Fruit fly (Drosophila melanogaster) whole organism, embryonic: ENCODE data around the gene Indy.
A peak's percentile ranks its signal among the peaks of the same experiment; 100 is the strongest.

ENCODE experiments used
- Atf-2 ChIP-seq: fragments of 200-800 bp; sonication (Bioruptor generic); optimal IDR thresholded peaks from 2 replicates; lab custom pipeline; 2016; ENCODE audit warnings: missing biosample characterization, missing genetic modification characterization
- C15 ChIP-seq: fragments of 200-800 bp; sonication (Bioruptor generic); IDR thresholded peaks from 3 replicates; pipeline ENCODE4 v1.3.6; 2022; ENCODE audit warnings: missing biosample characterization, missing genetic modification characterization
- CG12391 ChIP-seq: fragments of 200-800 bp; sonication (Bioruptor generic); optimal IDR thresholded peaks from 3 replicates; lab custom pipeline; 2018; ENCODE audit warnings: missing biosample characterization, mild to moderate bottlenecking, missing genetic modification characterization, moderate library complexity
- CG12942 ChIP-seq: fragments of 200-800 bp; sonication (Bioruptor generic); optimal IDR thresholded peaks from 3 replicates; lab custom pipeline; 2016; ENCODE audit warnings: missing biosample characterization, missing genetic modification characterization
- CG13296 ChIP-seq: fragments of 200-800 bp; sonication (Bioruptor generic); optimal IDR thresholded peaks from 3 replicates; lab custom pipeline; 2018; ENCODE audit warnings: missing biosample characterization, mild to moderate bottlenecking, missing genetic modification characterization
- CG15514 ChIP-seq: fragments of 200-800 bp; sonication (Bioruptor generic); optimal IDR thresholded peaks from 3 replicates; lab custom pipeline; 2017; ENCODE audit warnings: missing biosample characterization, missing genetic modification characterization, mild to moderate bottlenecking, moderate library complexity, missing genetic modification reagents
- CG17385 ChIP-seq: fragments of 200-800 bp; sonication (Bioruptor generic); optimal IDR thresholded peaks from 3 replicates; lab custom pipeline; 2018; ENCODE audit warnings: missing biosample characterization, mild to moderate bottlenecking, missing genetic modification characterization
- CG18011 ChIP-seq: fragments of 200-800 bp; sonication (Bioruptor generic); optimal IDR thresholded peaks from 2 replicates; lab custom pipeline; 2017; ENCODE audit warnings: missing biosample characterization, missing genetic modification characterization, mild to moderate bottlenecking, moderate library complexity, missing genotype
- CG31441 ChIP-seq: fragments of 200-800 bp; sonication (Bioruptor generic); IDR thresholded peaks from 2 replicates; pipeline ENCODE4 v1.3.6; 2022; ENCODE audit warnings: missing biosample characterization, missing genetic modification characterization
- CG34224 ChIP-seq: fragments of 200-800 bp; sonication (Bioruptor generic); IDR thresholded peaks from 3 replicates; pipeline ENCODE4 v1.3.6; 2022; ENCODE audit warnings: missing biosample characterization, missing genetic modification characterization; ENCODE audit not compliant: partially characterized antibody
- CG3838 ChIP-seq: fragments of 200-800 bp; sonication (Bioruptor generic); optimal IDR thresholded peaks from 3 replicates; lab custom pipeline; 2016; ENCODE audit warnings: missing biosample characterization, missing genetic modification characterization
- CG3995 ChIP-seq: fragments of 200-800 bp; sonication (Bioruptor generic); optimal IDR thresholded peaks from 3 replicates; lab custom pipeline; 2016; ENCODE audit warnings: missing biosample characterization, missing genetic modification characterization
- CG4404 ChIP-seq: fragments of 200-800 bp; sonication (Bioruptor generic); IDR thresholded peaks from 2 replicates; pipeline ENCODE4 v1.3.6; 2022; ENCODE audit warnings: missing biosample characterization, missing genetic modification characterization
- CG6854 ChIP-seq: fragments of 200-800 bp; sonication (Bioruptor generic); optimal IDR thresholded peaks from 3 replicates; lab custom pipeline; 2017; ENCODE audit warnings: missing biosample characterization, mild to moderate bottlenecking, missing genetic modification characterization
- CG7271 ChIP-seq: fragments of 200-800 bp; sonication (Bioruptor generic); optimal IDR thresholded peaks from 2 replicates; lab custom pipeline; 2018; ENCODE audit warnings: missing biosample characterization, mild to moderate bottlenecking, missing genetic modification characterization, moderate library complexity
- CG7372 ChIP-seq: fragments of 200-800 bp; sonication (Bioruptor generic); IDR thresholded peaks from 2 replicates; pipeline ENCODE4 v1.3.6; 2022; ENCODE audit warnings: missing biosample characterization, missing genetic modification characterization
- CG8765 ChIP-seq: fragments of 200-800 bp; sonication (Bioruptor generic); IDR thresholded peaks from 2 replicates; pipeline ENCODE4 v1.3.6; 2022; ENCODE audit warnings: missing biosample characterization, missing genetic modification characterization
- Camta ChIP-seq: fragments of 200-800 bp; sonication (Bioruptor generic); optimal IDR thresholded peaks from 2 replicates; lab custom pipeline; 2016; ENCODE audit warnings: missing biosample characterization, missing genetic modification characterization
- CoRest ChIP-seq: fragments of 200-800 bp; sonication (Bioruptor generic); optimal IDR thresholded peaks from 3 replicates; lab custom pipeline; 2018; ENCODE audit warnings: missing biosample characterization, mild to moderate bottlenecking, missing genetic modification characterization, moderate library complexity
- D ChIP-seq, 2 experiments: fragments of 200-800 bp in 1 of 2; fragments of >200 bp in 1 of 2; sonication (Bioruptor generic) in 1 of 2; optimal IDR thresholded peaks; 2 replicates in 1 of 2; 3 replicates in 1 of 2; lab custom pipeline; 2017; ENCODE audit warnings: mild to moderate bottlenecking in 1 of 2, missing biosample characterization in 1 of 2, missing genetic modification characterization in 1 of 2, missing genetic modification reagents in 1 of 2
- Dek ChIP-seq: fragments of 200-800 bp; sonication (Bioruptor generic); optimal IDR thresholded peaks from 3 replicates; lab custom pipeline; 2019; ENCODE audit warnings: missing biosample characterization, mild to moderate bottlenecking, missing genetic modification characterization, moderate library complexity
- Dip2 ChIP-seq: fragments of 200-800 bp; sonication (Bioruptor generic); IDR thresholded peaks from 2 replicates; pipeline ENCODE4 v1.3.6; 2022; ENCODE audit warnings: missing biosample characterization, missing genetic modification characterization
- Elba2 ChIP-seq: fragments of 200-800 bp; sonication (Bioruptor generic); optimal IDR thresholded peaks from 3 replicates; lab custom pipeline; 2016; ENCODE audit warnings: missing biosample characterization, missing genetic modification characterization
- Gsc ChIP-seq: fragments of 200-800 bp; sonication (Bioruptor generic); IDR thresholded peaks from 2 replicates; pipeline ENCODE4 v1.3.6; 2022; ENCODE audit warnings: missing biosample characterization, missing genetic modification characterization
- Gug ChIP-seq: fragments of 200-800 bp; sonication (Bioruptor generic); IDR thresholded peaks from 4 replicates; pipeline ENCODE4 v1.3.6; 2022; ENCODE audit warnings: missing biosample characterization, missing genetic modification characterization
- HLH3B ChIP-seq: fragments of 200-800 bp; sonication (Bioruptor generic); IDR thresholded peaks from 2 replicates; pipeline ENCODE4 v1.3.6; 2022; ENCODE audit warnings: missing biosample characterization, missing genetic modification characterization
- Hey ChIP-seq: fragments of 200-800 bp; sonication (Bioruptor generic); optimal IDR thresholded peaks from 3 replicates; lab custom pipeline; 2018; ENCODE audit warnings: missing biosample characterization, mild to moderate bottlenecking, missing genetic modification characterization
- Hmr ChIP-seq: fragments of 200-800 bp; sonication (Bioruptor generic); optimal IDR thresholded peaks from 3 replicates; lab custom pipeline; 2017; ENCODE audit warnings: mild to moderate bottlenecking, missing biosample characterization, missing genetic modification reagents, missing genetic modification characterization
- Lpt ChIP-seq: fragments of >200 bp; optimal IDR thresholded peaks from 2 replicates; lab custom pipeline; 2018; ENCODE audit warnings: missing biosample characterization, missing genetic modification characterization
- ase ChIP-seq: fragments of 200-800 bp; sonication (Bioruptor generic); IDR thresholded peaks from 3 replicates; pipeline ENCODE4 v1.3.6; 2022; ENCODE audit warnings: missing biosample characterization, missing genetic modification characterization
- btn ChIP-seq: fragments of 200-800 bp; sonication (Bioruptor generic); optimal IDR thresholded peaks from 2 replicates; lab custom pipeline; 2016; ENCODE audit warnings: missing biosample characterization, missing genetic modification characterization
- caup ChIP-seq: fragments of 200-800 bp; sonication (Bioruptor generic); optimal IDR thresholded peaks from 3 replicates; lab custom pipeline; 2017; ENCODE audit warnings: missing biosample characterization, mild to moderate bottlenecking, missing genetic modification characterization, moderate library complexity; ENCODE audit not compliant: severe bottlenecking
- chif ChIP-seq, 2 experiments: fragments of 200-800 bp; sonication (Bioruptor generic); optimal IDR thresholded peaks; 3 replicates each; lab custom pipeline; 2016; ENCODE audit warnings: missing biosample characterization in 2 of 2, missing genetic modification characterization in 2 of 2
- cwo ChIP-seq: fragments of 200-800 bp; sonication (Bioruptor generic); optimal IDR thresholded peaks from 3 replicates; lab custom pipeline; 2017; ENCODE audit warnings: missing biosample characterization, missing genetic modification characterization, mild to moderate bottlenecking, moderate library complexity, missing genetic modification reagents
- dati ChIP-seq: fragments of 200-800 bp; sonication (Bioruptor generic); IDR thresholded peaks from 2 replicates; pipeline ENCODE4 v1.3.6; 2022; ENCODE audit warnings: missing biosample characterization, missing genetic modification characterization
- esg ChIP-seq: fragments of 200-800 bp; sonication (Bioruptor generic); conservative IDR thresholded peaks from 2 replicates; pipeline ENCODE4 v1.3.6; 2022; ENCODE audit warnings: missing biosample characterization, missing genetic modification characterization
- eyg ChIP-seq: fragments of 200-800 bp; sonication (Bioruptor generic); optimal IDR thresholded peaks from 3 replicates; lab custom pipeline; 2016; ENCODE audit warnings: missing biosample characterization, missing genetic modification characterization
- fu2 ChIP-seq: fragments of 200-800 bp; sonication (Bioruptor generic); optimal IDR thresholded peaks from 2 replicates; lab custom pipeline; 2016; ENCODE audit warnings: missing biosample characterization, missing genetic modification characterization
- gce ChIP-seq: fragments of 200-800 bp; sonication (Bioruptor generic); IDR thresholded peaks from 3 replicates; pipeline ENCODE4 v1.3.6; 2022; ENCODE audit warnings: missing biosample characterization, missing genetic modification characterization
- h ChIP-seq: fragments of >200 bp; optimal IDR thresholded peaks from 2 replicates; lab custom pipeline; 2017
- hb ChIP-seq: fragments of 200-800 bp; sonication (Bioruptor generic); IDR thresholded peaks from 3 replicates; pipeline ENCODE4 v1.3.6; 2022; ENCODE audit warnings: missing biosample characterization, missing genetic modification characterization; ENCODE audit not compliant: partially characterized antibody
- nerfin-2 ChIP-seq: fragments of 200-800 bp; sonication (Bioruptor generic); IDR thresholded peaks from 2 replicates; pipeline ENCODE4 v1.3.6; 2022; ENCODE audit warnings: missing biosample characterization, missing genetic modification characterization; ENCODE audit not compliant: partially characterized antibody
- nmo ChIP-seq: fragments of 200-800 bp; sonication (Bioruptor generic); optimal IDR thresholded peaks from 2 replicates; lab custom pipeline; 2018; ENCODE audit warnings: missing biosample characterization, mild to moderate bottlenecking, missing genetic modification characterization, moderate library complexity
- odd ChIP-seq: fragments of 200-800 bp; sonication (Bioruptor generic); optimal IDR thresholded peaks from 2 replicates; lab custom pipeline; 2017; ENCODE audit warnings: missing biosample characterization, mild to moderate bottlenecking, missing genetic modification characterization
- pros ChIP-seq: fragments of 200-800 bp; sonication (Bioruptor generic); optimal IDR thresholded peaks from 3 replicates; lab custom pipeline; 2019; ENCODE audit warnings: missing biosample characterization, mild to moderate bottlenecking, missing genetic modification characterization, moderate library complexity
- row ChIP-seq: fragments of 200-800 bp; sonication (Bioruptor generic); IDR thresholded peaks from 3 replicates; pipeline ENCODE4 v1.3.6; 2022; ENCODE audit warnings: missing biosample characterization, missing genetic modification characterization
- sisA ChIP-seq: fragments of 200-800 bp; sonication (Bioruptor generic); IDR thresholded peaks from 2 replicates; pipeline ENCODE4 v1.3.6; 2022; ENCODE audit warnings: missing biosample characterization, missing genetic modification characterization
- sr ChIP-seq: fragments of 200-800 bp; sonication (Bioruptor generic); IDR thresholded peaks from 3 replicates; pipeline ENCODE4 v1.3.6; 2022; ENCODE audit warnings: missing biosample characterization, missing genetic modification characterization
- ssp ChIP-seq: fragments of 200-800 bp; sonication (Bioruptor generic); IDR thresholded peaks from 2 replicates; pipeline ENCODE4 v1.3.6; 2022; ENCODE audit warnings: missing biosample characterization, missing genetic modification characterization
- tll ChIP-seq, 2 experiments: fragments of 200-800 bp in 1 of 2; fragments of >200 bp in 1 of 2; sonication (Bioruptor generic) in 1 of 2; optimal IDR thresholded peaks; 2 replicates each; lab custom pipeline; 2017 to 2019; ENCODE audit warnings: missing biosample characterization in 2 of 2, missing genetic modification characterization in 2 of 2, mild to moderate bottlenecking in 1 of 2, moderate library complexity in 1 of 2

The Indy gene

dm6 chr3L:18786066-18786426 lies 60.0 kb downstream of the Indy start (continued):
- TF ChIP-seq CG17385 (GFP tag; lab: Kevin White, UChicago) (peak; percentile 20), Gug (GFP tag; lab: Robert Waterston, UW) (0 out of 4 replicates have a peak, but pooled peaks have one; percentile 7), Dek (tag; lab: Kevin White, UChicago) (peak; percentile 14), ssp (GFP tag; lab: Robert Waterston, UW) (peak; percentile 22; the same call in 1 of the 2 replicates), CG15514 (peak; percentile 30), chif (GFP tag; optimal IDR thresholded peaks at IDR 0.05; lab: Kevin White, UChicago) (no peak), HLH3B (GFP tag; lab: Robert Waterston, UW) (peak; percentile 31; the same call in 1 of the 2 replicates), Atf-2 (GFP tag; lab: Kevin White, UChicago) (no peak), CG3838 (GFP tag; lab: Kevin White, UChicago) (no peak), row (GFP tag; lab: Robert Waterston, UW) (peak; percentile 49), hb (GFP tag; lab: Robert Waterston, UW) (no peak), sr (GFP tag; lab: Robert Waterston, UW) (no peak), CG7271 (no peak), C15 (GFP tag; lab: Robert Waterston, UW) (0 out of 3 replicates have a peak, but pooled peaks have one; percentile 34), CG31441 (GFP tag; lab: Robert Waterston, UW) (no peak), CG7372 (GFP tag; lab: Robert Waterston, UW) (no peak; the same call in 1 of the 2 replicates), ase (GFP tag; lab: Robert Waterston, UW) (peak; percentile 30; the same call in 1 of the 3 replicates), CG12391 (tag; lab: Kevin White, UChicago) (peak; percentile 40), CG13296 (peak; percentile 17), nerfin-2 (GFP tag; lab: Robert Waterston, UW) (no peak), CG8765 (GFP tag; lab: Robert Waterston, UW) (no peak), nmo (peak; percentile 11), CoRest (tag; lab: Kevin White, UChicago) (peak; percentile 2)

dm6 chr3L:18784562-18784961 lies 61.5 kb downstream of the Indy start:
- TF ChIP-seq esg (GFP tag; lab: Robert Waterston, UW) (peak; percentile 80), sisA (peak; percentile 63), odd (GFP tag; lab: Kevin White, UChicago) (no peak), Gsc (no peak), pros (no peak), CG34224 (GFP tag; lab: Robert Waterston, UW) (no peak), fu2 (peak; percentile 24), D (optimal IDR thresholded peaks at IDR 0.05; lab: Kevin White, UChicago) (no peak), D (GFP tag; optimal IDR thresholded peaks at IDR 0.05; lab: Kevin White, UChicago) (no peak), Dip2 (no peak), Hey (no peak), CG18011 (GFP tag; lab: Kevin White, UChicago) (no peak), tll (GFP tag; optimal IDR thresholded peaks at IDR 0.05; lab: Kevin White, UChicago) (no peak), btn (GFP tag; lab: Kevin White, UChicago) (no peak), eyg (GFP tag; lab: Kevin White, UChicago) (peak; percentile 2), h (lab: Kevin White, UChicago) (no peak), dati (GFP tag; lab: Robert Waterston, UW) (peak; percentile 17; the same call in 1 of the 2 replicates), gce (GFP tag; lab: Robert Waterston, UW) (peak; percentile 57; the same call in 1 of the 3 replicates), CG6854 (GFP tag; lab: Kevin White, UChicago) (no peak), CG4404 (GFP tag; lab: Robert Waterston, UW) (no peak), Lpt (GFP tag; lab: Kevin White, UChicago) (no peak), CG12942 (GFP tag; lab: Kevin White, UChicago) (peak; percentile 56), caup (peak; percentile 48), CG3995 (GFP tag; lab: Kevin White, UChicago) (no peak), Camta (GFP tag; lab: Kevin White, UChicago) (peak; percentile 32), Hmr (GFP tag; lab: Kevin White, UChicago) (peak; percentile 44), Elba2 (GFP tag; lab: Kevin White, UChicago) (no peak), cwo (peak; percentile 13)
